Worm (Caenorhabditis elegans) whole organism, late embryonic: ENCODE measurements around the gene C33H5.16.

Source experiments
- K02D7.2 ChIP-seq: sonication (generic microtip); optimal IDR thresholded peaks from 2 replicates; lab custom pipeline; 2017; ENCODE audit warnings: mild to moderate bottlenecking, missing genetic modification characterization, missing compliant biosample characterization
- K09A11.1 ChIP-seq: sonication (generic microtip); optimal IDR thresholded peaks from 2 replicates; lab custom pipeline; 2017; ENCODE audit warnings: antibody characterized with exemption, mild to moderate bottlenecking, missing genetic modification characterization, missing compliant biosample characterization; ENCODE audit not compliant: insufficient read depth
- T23F11.4 ChIP-seq: fragments of 200-800 bp; sonication (Bioruptor generic); optimal IDR thresholded peaks from 2 replicates; lab custom pipeline; 2018; ENCODE audit warnings: mild to moderate bottlenecking, missing genetic modification characterization, missing compliant biosample characterization
- Y22D7AL.16 ChIP-seq: sonication (generic microtip); optimal IDR thresholded peaks from 2 replicates; lab custom pipeline; 2016; ENCODE audit warnings: missing genetic modification characterization, missing compliant biosample characterization
- ahr-1 ChIP-seq: sonication (generic microtip); optimal IDR thresholded peaks from 2 replicates; lab custom pipeline; 2016; ENCODE audit warnings: missing genetic modification characterization, missing compliant biosample characterization
- ama-1 ChIP-seq: fragments of 150-350 bp; optimal IDR thresholded peaks from 2 replicates; lab custom pipeline; 2014
- ceh-14 ChIP-seq: sonication (generic microtip); optimal IDR thresholded peaks from 2 replicates; lab custom pipeline; 2016; ENCODE audit warnings: missing genotype, missing genetic modification characterization, missing compliant biosample characterization
- ceh-2 ChIP-seq: sonication (generic microtip); optimal IDR thresholded peaks from 2 replicates; lab custom pipeline; 2016; ENCODE audit warnings: missing genotype, missing genetic modification characterization, missing compliant biosample characterization
- ceh-22 ChIP-seq: sonication (generic microtip); optimal IDR thresholded peaks from 2 replicates; lab custom pipeline; 2017; ENCODE audit warnings: missing biosample characterization, missing genetic modification characterization
- ceh-24 ChIP-seq: sonication (generic microtip); optimal IDR thresholded peaks from 2 replicates; lab custom pipeline; 2016; ENCODE audit warnings: mild to moderate bottlenecking, missing genetic modification characterization, missing compliant biosample characterization
- ceh-30 ChIP-seq: fragments of 150-350 bp; optimal IDR thresholded peaks from 2 replicates; lab custom pipeline; 2014; ENCODE audit warnings: missing biosample characterization, missing genetic modification characterization
- ceh-31 ChIP-seq: sonication (generic microtip); optimal IDR thresholded peaks from 2 replicates; lab custom pipeline; 2016; ENCODE audit warnings: missing genetic modification characterization, missing compliant biosample characterization
- ceh-34 ChIP-seq: sonication (generic microtip); optimal IDR thresholded peaks from 2 replicates; lab custom pipeline; 2016; ENCODE audit warnings: mild to moderate bottlenecking, missing genetic modification characterization, missing compliant biosample characterization
- ceh-48 ChIP-seq: sonication (generic microtip); optimal IDR thresholded peaks from 2 replicates; lab custom pipeline; 2016; ENCODE audit warnings: missing genetic modification characterization, inconsistent platforms, missing compliant biosample characterization
- ceh-6 ChIP-seq: fragments of 200-800 bp; sonication (Bioruptor generic); optimal IDR thresholded peaks from 2 replicates; lab custom pipeline; 2018; ENCODE audit warnings: mild to moderate bottlenecking, missing genetic modification characterization, missing compliant biosample characterization
- dmd-4 ChIP-seq: sonication (generic microtip); optimal IDR thresholded peaks from 2 replicates; lab custom pipeline; 2016; ENCODE audit warnings: borderline replicate concordance, missing genetic modification characterization, missing compliant biosample characterization
- dve-1 ChIP-seq: sonication (generic microtip); optimal IDR thresholded peaks from 2 replicates; lab custom pipeline; 2017; ENCODE audit warnings: antibody characterized with exemption, mild to moderate bottlenecking, missing genetic modification characterization, missing compliant biosample characterization
- elt-2 ChIP-seq: sonication (generic microtip); optimal IDR thresholded peaks from 2 replicates; lab custom pipeline; 2016; ENCODE audit warnings: missing genetic modification reagents, missing genetic modification characterization, missing compliant biosample characterization
- elt-4 ChIP-seq: sonication (generic microtip); optimal IDR thresholded peaks from 2 replicates; lab custom pipeline; 2016; ENCODE audit warnings: missing genetic modification characterization, missing compliant biosample characterization
- ets-4 ChIP-seq: sonication (generic microtip); optimal IDR thresholded peaks from 2 replicates; lab custom pipeline; 2016; ENCODE audit warnings: missing genetic modification characterization, missing compliant biosample characterization
- eyg-1 ChIP-seq: sonication (generic microtip); optimal IDR thresholded peaks from 2 replicates; lab custom pipeline; 2016; ENCODE audit warnings: missing genotype, missing genetic modification characterization, missing compliant biosample characterization
- fkh-10 ChIP-seq: fragments of 150-350 bp; optimal IDR thresholded peaks from 2 replicates; lab custom pipeline; 2014; ENCODE audit warnings: missing biosample characterization, missing genetic modification reagents, missing genetic modification characterization
- fkh-6 ChIP-seq: sonication (generic microtip); optimal IDR thresholded peaks from 2 replicates; lab custom pipeline; 2016; ENCODE audit warnings: missing genetic modification characterization, missing compliant biosample characterization
- gmeb-2 ChIP-seq: sonication (generic microtip); optimal IDR thresholded peaks from 2 replicates; lab custom pipeline; 2016; ENCODE audit warnings: missing genetic modification characterization, inconsistent platforms, missing compliant biosample characterization
- hlh-8 ChIP-seq: sonication (generic microtip); optimal IDR thresholded peaks from 2 replicates; lab custom pipeline; 2016; ENCODE audit warnings: missing genotype, missing genetic modification characterization, missing compliant biosample characterization
- lim-6 ChIP-seq: sonication (generic microtip); optimal IDR thresholded peaks from 2 replicates; lab custom pipeline; 2016; ENCODE audit warnings: missing genetic modification characterization, missing compliant biosample characterization
- lin-11 ChIP-seq: fragments of 200-800 bp; sonication (Bioruptor generic); optimal IDR thresholded peaks from 2 replicates; lab custom pipeline; 2018; ENCODE audit warnings: mild to moderate bottlenecking, missing genetic modification characterization, missing compliant biosample characterization
- mec-3 ChIP-seq: sonication (generic microtip); optimal IDR thresholded peaks from 2 replicates; lab custom pipeline; 2016; ENCODE audit warnings: borderline replicate concordance, missing genetic modification characterization, missing compliant biosample characterization
- nhr-11 ChIP-seq: fragments of 150-350 bp; optimal IDR thresholded peaks from 2 replicates; lab custom pipeline; 2014; ENCODE audit warnings: missing biosample characterization, missing genetic modification characterization
- nhr-232 ChIP-seq: sonication (generic microtip); optimal IDR thresholded peaks from 2 replicates; lab custom pipeline; 2016; ENCODE audit warnings: missing genetic modification characterization, missing compliant biosample characterization
- npax-4 ChIP-seq: sonication (generic microtip); optimal IDR thresholded peaks from 2 replicates; lab custom pipeline; 2016; ENCODE audit warnings: missing genetic modification characterization, missing compliant biosample characterization
- odd-2 ChIP-seq: sonication (generic microtip); optimal IDR thresholded peaks from 2 replicates; lab custom pipeline; 2017; ENCODE audit warnings: antibody characterized with exemption, mild to moderate bottlenecking, missing genetic modification characterization, missing compliant biosample characterization
- pag-3 ChIP-seq: sonication (generic microtip); optimal IDR thresholded peaks from 2 replicates; lab custom pipeline; 2016; ENCODE audit warnings: missing compliant biosample characterization, missing genetic modification characterization, borderline replicate concordance
- pax-1 ChIP-seq: fragments of 150-350 bp; optimal IDR thresholded peaks from 2 replicates; lab custom pipeline; 2014; ENCODE audit warnings: missing biosample characterization, missing genetic modification characterization
- pha-4 ChIP-seq: fragments of 150-350 bp; optimal IDR thresholded peaks from 2 replicates; lab custom pipeline; 2018; ENCODE audit warnings: missing biosample characterization, missing genetic modification reagents, missing genetic modification characterization
- pros-1 ChIP-seq: fragments of 150-350 bp; optimal IDR thresholded peaks from 2 replicates; lab custom pipeline; 2014; ENCODE audit warnings: missing biosample characterization, missing genetic modification reagents, missing genetic modification characterization
- ref-2 ChIP-seq: sonication (generic microtip); optimal IDR thresholded peaks from 2 replicates; lab custom pipeline; 2016; ENCODE audit warnings: missing genetic modification characterization, missing compliant biosample characterization
- rnt-1 ChIP-seq: sonication (generic microtip); optimal IDR thresholded peaks from 2 replicates; lab custom pipeline; 2016; ENCODE audit warnings: missing genetic modification characterization, missing compliant biosample characterization
- sdc-2 ChIP-seq: sonication (generic microtip); optimal IDR thresholded peaks from 2 replicates; lab custom pipeline; 2016; ENCODE audit warnings: missing genotype, missing genetic modification characterization, missing compliant biosample characterization
- sox-4 ChIP-seq: sonication (generic microtip); optimal IDR thresholded peaks from 2 replicates; lab custom pipeline; 2017; ENCODE audit warnings: mild to moderate bottlenecking, missing genetic modification characterization, inconsistent platforms, missing compliant biosample characterization
- tbx-2 ChIP-seq: sonication (generic microtip); optimal IDR thresholded peaks from 2 replicates; lab custom pipeline; 2016; ENCODE audit warnings: missing genetic modification characterization, missing compliant biosample characterization
- tbx-7 ChIP-seq: sonication (generic microtip); optimal IDR thresholded peaks from 2 replicates; lab custom pipeline; 2016; ENCODE audit warnings: missing genotype, missing genetic modification characterization, missing compliant biosample characterization
- unc-3 ChIP-seq, 2 experiments: fragments of 200-800 bp in 1 of 2; sonication (Bioruptor generic) in 1 of 2; sonication (generic microtip) in 1 of 2; conservative IDR thresholded peaks in 1 of 2; optimal IDR thresholded peaks in 1 of 2; 2 replicates each; pipeline versions ENCODE4 v1.3.6 to Lab custom; 2016 to 2022; ENCODE audit warnings: missing compliant biosample characterization in 2 of 2, missing genetic modification characterization in 2 of 2, missing genetic modification reagents in 1 of 2
- unc-42 ChIP-seq: sonication (generic microtip); optimal IDR thresholded peaks from 2 replicates; lab custom pipeline; 2016; ENCODE audit warnings: missing genotype, missing genetic modification characterization, missing compliant biosample characterization
- unc-86 ChIP-seq: sonication (generic microtip); optimal IDR thresholded peaks from 2 replicates; lab custom pipeline; 2016; ENCODE audit warnings: missing genetic modification characterization, missing compliant biosample characterization
- zip-5 ChIP-seq: sonication (generic microtip); optimal IDR thresholded peaks from 2 replicates; lab custom pipeline; 2016; ENCODE audit warnings: missing genetic modification characterization, missing compliant biosample characterization

The C33H5.16 gene

DNA sequence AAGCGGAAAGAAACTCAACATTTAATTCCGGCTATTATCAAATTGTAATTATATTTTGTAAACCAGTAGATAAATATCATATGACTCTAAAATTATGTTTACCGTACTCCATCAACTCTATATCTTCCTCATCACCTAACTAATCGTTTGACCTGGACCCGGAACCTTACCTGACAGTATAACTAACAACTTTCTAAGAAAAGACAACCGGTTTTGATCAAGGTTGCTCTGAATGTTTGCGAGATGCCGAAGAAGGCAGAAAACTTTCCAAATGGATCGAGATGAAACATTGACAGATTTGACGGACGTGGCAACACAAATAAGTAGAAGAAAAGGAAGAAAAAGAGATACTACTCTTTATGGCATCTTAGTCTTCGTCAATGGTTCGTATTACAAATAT is 21.5 kb upstream of the C33H5.16 start:
- TF ChIP-seq ama-1 (lab: Kevin White, UChicago) (no peak), pag-3 (tag; lab: Kevin White, UChicago) (no peak), ahr-1 (no peak), gmeb-2 (tag; lab: Kevin White, UChicago) (no peak), ceh-31 (no peak), rnt-1 (tag; lab: Kevin White, UChicago) (no peak), mec-3 (tag; lab: Kevin White, UChicago) (no peak), ceh-48 (tag; lab: Kevin White, UChicago) (no peak), unc-3 (GFP tag; conservative IDR thresholded peaks at IDR 0.05; lab: Robert Waterston, UW) (no peak), unc-3 (tag; optimal IDR thresholded peaks at IDR 0.05; lab: Kevin White, UChicago) (no peak), eyg-1 (tag; lab: Kevin White, UChicago) (no peak), tbx-2 (tag; lab: Kevin White, UChicago) (no peak), T23F11.4 (GFP tag; lab: Kevin White, UChicago) (no peak), ceh-14 (no peak), fkh-6 (tag; lab: Kevin White, UChicago) (no peak), nhr-232 (tag; lab: Kevin White, UChicago) (no peak), nhr-11 (no peak), ceh-6 (GFP tag; lab: Kevin White, UChicago) (no peak)

DNA sequence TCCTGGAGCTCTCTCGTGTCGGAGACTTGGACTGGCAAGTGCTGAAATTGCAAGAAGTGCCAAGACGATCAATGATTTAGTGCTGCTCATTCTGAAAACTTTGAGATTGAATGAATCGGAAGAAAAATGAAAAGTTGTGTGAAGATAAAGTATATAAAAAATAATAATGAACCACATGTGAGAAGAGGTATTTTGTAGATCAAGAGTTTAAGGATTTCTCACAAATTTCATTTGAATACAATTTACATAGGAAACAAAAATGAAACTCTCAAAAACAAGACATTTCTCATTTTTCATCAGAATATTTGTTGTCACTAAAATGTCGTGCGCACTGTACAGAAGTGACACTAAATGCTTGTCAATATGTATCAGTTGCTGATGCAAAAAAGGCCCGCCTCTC is 19.4 kb upstream of the C33H5.16 start, which contains the start of gene T14A8.2:
Gene T14A8.2, minus strand, starts transcription at position 101 of the 400 bp plus-strand sequence.
- TF ChIP-seq K09A11.1 (no peak), npax-4 (no peak), sox-4 (tag; lab: Kevin White, UChicago) (no peak), mec-3 (tag; lab: Kevin White, UChicago) (no peak), Y22D7AL.16 (tag; lab: Kevin White, UChicago) (no peak), ets-4 (no peak), fkh-6 (tag; lab: Kevin White, UChicago) (no peak), elt-2 (tag; lab: Kevin White, UChicago) (no peak), pha-4 (tag; lab: Kevin White, UChicago) (no peak), hlh-8 (tag; lab: Kevin White, UChicago) (no peak), pax-1 (tag; lab: Kevin White, UChicago) (no peak), ceh-48 (tag; lab: Kevin White, UChicago) (no peak), pag-3 (tag; lab: Kevin White, UChicago) (no peak), ceh-31 (no peak), lim-6 (tag; lab: Kevin White, UChicago) (no peak), dmd-4 (tag; lab: Kevin White, UChicago) (no peak)
- TF ChIP-seq, all 69 proteins: peak for 0

DNA sequence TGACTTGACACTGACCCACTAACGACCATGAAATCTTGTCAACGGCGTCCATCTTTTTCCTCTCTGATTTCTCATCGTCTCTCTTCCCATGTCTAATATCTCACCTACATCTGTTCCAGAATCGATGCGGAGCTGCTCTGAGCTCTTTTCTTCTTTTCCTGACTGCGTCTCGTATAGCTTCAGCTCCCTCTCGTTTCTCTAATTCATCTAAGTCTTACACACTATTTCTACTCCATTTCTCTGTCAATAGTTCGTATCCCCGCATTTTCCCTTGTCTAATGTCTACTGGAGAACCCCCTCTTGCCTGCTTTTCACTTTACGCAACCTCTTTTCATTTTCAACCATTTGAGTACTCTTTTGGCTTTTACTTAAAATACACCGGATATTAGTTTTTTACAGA is 14.7 kb upstream of the C33H5.16 start, which contains the start of gene ric-3:
Gene ric-3, plus strand, starts transcription at position 400 of the 400 bp plus-strand sequence.
- TF ChIP-seq ets-4 (no peak), odd-2 (no peak), unc-42 (tag; lab: Kevin White, UChicago) (peak; percentile 74), rnt-1 (tag; lab: Kevin White, UChicago) (no peak), elt-2 (tag; lab: Kevin White, UChicago) (no peak), ceh-30 (tag; lab: Kevin White, UChicago) (no peak), T23F11.4 (GFP tag; lab: Kevin White, UChicago) (no peak), fkh-10 (no peak), nhr-11 (no peak), ceh-31 (peak; percentile 70), ceh-14 (no peak), tbx-2 (tag; lab: Kevin White, UChicago) (peak; percentile 38), elt-4 (tag; lab: Kevin White, UChicago) (no peak), unc-86 (tag; lab: Kevin White, UChicago) (no peak), dve-1 (tag; lab: Kevin White, UChicago) (no peak), dmd-4 (tag; lab: Kevin White, UChicago) (peak; percentile 13), K02D7.2 (no peak), ceh-48 (tag; lab: Kevin White, UChicago) (peak; percentile 84), pros-1 (tag; lab: Kevin White, UChicago) (peak; percentile 11), zip-5 (tag; lab: Kevin White, UChicago) (no peak), ceh-24 (no peak), pag-3 (tag; lab: Kevin White, UChicago) (no peak), fkh-6 (tag; lab: Kevin White, UChicago) (no peak), ceh-22 (tag; lab: Kevin White, UChicago) (no peak), ceh-2 (no peak), ceh-6 (GFP tag; lab: Kevin White, UChicago) (no peak), tbx-7 (tag; lab: Kevin White, UChicago) (no peak), npax-4 (no peak), sdc-2 (tag; lab: Kevin White, UChicago) (no peak), lin-11 (tag; lab: Kevin White, UChicago) (no peak), hlh-8 (tag; lab: Kevin White, UChicago) (peak; percentile 73), ref-2 (tag; lab: Kevin White, UChicago) (no peak), unc-3 (GFP tag; conservative IDR thresholded peaks at IDR 0.05; lab: Robert Waterston, UW) (no peak), unc-3 (tag; optimal IDR thresholded peaks at IDR 0.05; lab: Kevin White, UChicago) (no peak), ceh-34 (tag; lab: Kevin White, UChicago) (peak; percentile 7)
